Fruit fly (Drosophila melanogaster) whole organism, wandering third instar larva: ENCODE results near the gene SppL.

Experiments used
- Abd-B ChIP-seq: fragments of >200 bp; optimal IDR thresholded peaks from 2 replicates; lab custom pipeline; 2017; ENCODE audit warnings: missing biosample characterization, missing genetic modification characterization
- CG9705 ChIP-seq: fragments of 200-800 bp; sonication (Bioruptor generic); optimal IDR thresholded peaks from 2 replicates; lab custom pipeline; 2018; ENCODE audit warnings: missing biosample characterization, mild to moderate bottlenecking, missing genetic modification characterization
- Dfd ChIP-seq: fragments of >200 bp; optimal IDR thresholded peaks from 2 replicates; lab custom pipeline; 2017; ENCODE audit warnings: missing biosample characterization, missing genetic modification characterization
- Dif ChIP-seq: fragments of 200-275, 200-300 bp; sonication (Bioruptor generic); optimal IDR thresholded peaks from 2 replicates; lab custom pipeline; 2018; ENCODE audit warnings: missing biosample characterization, missing genetic modification characterization; ENCODE audit not compliant: partially characterized antibody
- GATAd ChIP-seq: sonication (Bioruptor generic); optimal IDR thresholded peaks from 2 replicates; lab custom pipeline; 2016; ENCODE audit warnings: missing biosample characterization, missing genetic modification characterization
- HLH106 ChIP-seq: fragments of 200-800 bp; optimal IDR thresholded peaks from 3 replicates; lab custom pipeline; 2019; ENCODE audit warnings: missing biosample characterization, mild to moderate bottlenecking, missing genetic modification characterization, moderate library complexity
- Hnf4 ChIP-seq: fragments of 200-800 bp; sonication (Bioruptor generic); optimal IDR thresholded peaks from 2 replicates; lab custom pipeline; 2016; ENCODE audit warnings: missing biosample characterization, mild to moderate bottlenecking, missing genetic modification characterization
- Hr83 ChIP-seq: fragments of 200-300 bp; sonication (Bioruptor generic); optimal IDR thresholded peaks from 2 replicates; lab custom pipeline; 2016; ENCODE audit warnings: missing biosample characterization, mild to moderate bottlenecking, missing genetic modification characterization, moderate library complexity; ENCODE audit not compliant: poor library complexity, severe bottlenecking
- Mio ChIP-seq: sonication (Bioruptor generic); optimal IDR thresholded peaks from 2 replicates; lab custom pipeline; 2016; ENCODE audit warnings: missing biosample characterization, missing genetic modification characterization
- Myc ChIP-seq: fragments of >200 bp; optimal IDR thresholded peaks from 2 replicates; lab custom pipeline; 2017
- N ChIP-seq: fragments of >200 bp; optimal IDR thresholded peaks from 2 replicates; lab custom pipeline; 2018; ENCODE audit warnings: missing biosample characterization, missing external identifiers, missing genetic modification characterization
- OdsH ChIP-seq: fragments of 200-800 bp; sonication (Bioruptor generic); optimal IDR thresholded peaks from 2 replicates; lab custom pipeline; 2016; ENCODE audit warnings: missing biosample characterization, mild to moderate bottlenecking, missing genetic modification characterization
- Sp1 ChIP-seq: fragments of 200-800 bp; sonication (Bioruptor generic); optimal IDR thresholded peaks from 3 replicates; lab custom pipeline; 2019; ENCODE audit warnings: missing biosample characterization, mild to moderate bottlenecking, missing genetic modification characterization, moderate library complexity
- Vsx2 ChIP-seq: fragments of 200-300, 225-300 bp; sonication (Bioruptor generic); optimal IDR thresholded peaks from 2 replicates; lab custom pipeline; 2018; ENCODE audit warnings: missing biosample characterization, missing genetic modification characterization; ENCODE audit not compliant: partially characterized antibody
- brk ChIP-seq: fragments of 200-800 bp; sonication (Bioruptor generic); optimal IDR thresholded peaks from 2 replicates; lab custom pipeline; 2016; ENCODE audit warnings: missing biosample characterization, mild to moderate bottlenecking, missing genetic modification characterization
- dl ChIP-seq, 2 experiments: fragments of 175-275, 200-275 bp in 1 of 2; fragments of 200-275 bp in 1 of 2; sonication (Bioruptor generic); optimal IDR thresholded peaks; lab custom pipeline; 2018; ENCODE audit warnings: mild to moderate bottlenecking in 2 of 2, missing biosample characterization in 2 of 2, missing genetic modification characterization in 2 of 2, moderate library complexity in 2 of 2; ENCODE audit not compliant: partially characterized antibody in 2 of 2, insufficient read depth in 1 of 2
- fru ChIP-seq: fragments of 200-800 bp; sonication (Bioruptor generic); optimal IDR thresholded peaks from 3 replicates; lab custom pipeline; 2016; ENCODE audit warnings: missing biosample characterization, mild to moderate bottlenecking, missing genetic modification characterization
- h ChIP-seq: fragments of 200-800 bp; sonication (Bioruptor generic); optimal IDR thresholded peaks from 3 replicates; lab custom pipeline; 2016; ENCODE audit warnings: missing biosample characterization, mild to moderate bottlenecking, missing genetic modification characterization
- jim ChIP-seq: fragments of 175-275, 200-325 bp; sonication (Bioruptor generic); optimal IDR thresholded peaks from 2 replicates; lab custom pipeline; 2016; ENCODE audit warnings: missing biosample characterization, mild to moderate bottlenecking, missing genetic modification characterization
- lola ChIP-seq: fragments of >200 bp; optimal IDR thresholded peaks from 2 replicates; lab custom pipeline; 2017; ENCODE audit warnings: missing biosample characterization, missing genetic modification characterization
- rgr ChIP-seq: fragments of 200-800 bp; sonication (Bioruptor generic); optimal IDR thresholded peaks from 3 replicates; lab custom pipeline; 2016; ENCODE audit warnings: missing biosample characterization, mild to moderate bottlenecking, missing genetic modification characterization
- sage ChIP-seq: fragments of 200-800 bp; sonication (Bioruptor generic); optimal IDR thresholded peaks from 2 replicates; lab custom pipeline; 2016; ENCODE audit warnings: missing biosample characterization, mild to moderate bottlenecking, missing genetic modification characterization
- usp ChIP-seq: fragments of >200 bp; optimal IDR thresholded peaks from 2 replicates; lab custom pipeline; 2017; ENCODE audit warnings: missing biosample characterization, missing genetic modification characterization

SppL gene

DNA sequence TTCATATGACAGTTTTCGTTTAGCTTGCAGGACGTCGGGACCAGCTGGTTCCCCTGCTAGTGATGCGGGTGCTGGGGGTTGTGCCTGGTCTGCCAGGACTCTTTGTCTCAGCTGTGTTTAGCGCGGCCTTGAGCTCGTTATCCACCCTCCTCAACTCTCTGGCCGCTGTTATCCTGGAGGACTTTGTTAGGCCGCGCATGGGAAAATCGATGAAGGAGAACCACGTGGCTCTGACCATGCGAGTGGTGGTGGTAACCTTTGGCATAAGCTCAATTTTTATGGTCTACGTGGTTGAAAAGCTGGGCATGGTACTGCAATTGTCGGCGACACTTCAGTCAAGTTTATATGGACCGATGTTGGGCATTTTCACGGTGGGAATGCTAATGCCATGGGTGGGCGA, 38.1 kb downstream of the SppL start:
- no peak for TF ChIP-seq GATAd (GFP tag; lab: Kevin White, UChicago)
- TF ChIP-seq Dif (GFP tag; lab: Kevin White, UChicago) = no peak
- no peak for TF ChIP-seq fru
- no peak for TF ChIP-seq Abd-B (GFP tag; lab: Kevin White, UChicago)
- TF ChIP-seq Dfd (GFP tag; lab: Kevin White, UChicago) = no peak
- no peak for TF ChIP-seq N (GFP tag; lab: Kevin White, UChicago)
- TF ChIP-seq CG9705 (GFP tag; lab: Kevin White, UChicago) = no peak
- no peak for TF ChIP-seq Mio (GFP tag; lab: Kevin White, UChicago)
- TF ChIP-seq Hr83 (GFP tag; lab: Kevin White, UChicago) = no peak
- TF ChIP-seq jim = no peak
- no peak for TF ChIP-seq h (GFP tag; lab: Kevin White, UChicago)
- no peak for TF ChIP-seq Vsx2 (GFP tag; lab: Kevin White, UChicago)
- no peak for TF ChIP-seq Hnf4 (GFP tag; lab: Kevin White, UChicago)
- TF ChIP-seq dl (GFP tag; optimal IDR thresholded peaks at IDR 0.05; lab: Kevin White, UChicago; ENCODE audit: insufficient read depth in 1 of 2, partially characterized antibody in 2 of 2) = no peak
- TF ChIP-seq Sp1 (GFP tag; lab: Kevin White, UChicago) = no peak
- TF ChIP-seq HLH106 (tag; lab: Kevin White, UChicago) = no peak
- no peak for TF ChIP-seq Myc (lab: Kevin White, UChicago)
- no peak for TF ChIP-seq OdsH (GFP tag; lab: Kevin White, UChicago)

DNA sequence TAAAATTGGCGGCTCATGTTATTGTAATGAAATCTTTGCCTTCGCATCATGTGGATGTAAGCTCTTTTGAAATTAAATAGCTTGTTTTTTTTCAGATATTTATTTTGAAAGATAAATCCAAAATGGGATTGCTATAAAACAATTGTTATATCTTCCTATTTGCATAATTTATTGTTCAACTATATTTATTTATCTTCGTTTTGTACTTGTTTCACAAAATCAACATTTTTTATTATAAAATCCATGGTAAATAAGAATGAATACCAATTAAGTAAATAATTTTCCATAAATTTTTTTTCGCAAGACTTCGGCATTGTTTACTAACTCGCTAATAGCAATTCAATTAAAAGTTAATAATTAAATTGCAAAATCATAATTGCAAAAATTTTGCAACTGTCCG, 40.8 kb downstream of the SppL start, which contains the start of gene CG14546:
CG14546 (minus strand) TSS at position 101 of the 400 bp plus-strand sequence.
- TF ChIP-seq rgr (GFP tag; lab: Kevin White, UChicago) (no peak), brk (no peak), usp (GFP tag; lab: Kevin White, UChicago) (no peak), Myc (lab: Kevin White, UChicago) (no peak), Dfd (GFP tag; lab: Kevin White, UChicago) (no peak), lola (GFP tag; lab: Kevin White, UChicago) (no peak), Abd-B (GFP tag; lab: Kevin White, UChicago) (no peak), N (GFP tag; lab: Kevin White, UChicago) (no peak), OdsH (GFP tag; lab: Kevin White, UChicago) (no peak), sage (GFP tag; lab: Kevin White, UChicago) (no peak), CG9705 (GFP tag; lab: Kevin White, UChicago) (no peak)
